Fruit fly (Drosophila melanogaster): Measurements from ENCODE around the gene CG3792.

DNA sequence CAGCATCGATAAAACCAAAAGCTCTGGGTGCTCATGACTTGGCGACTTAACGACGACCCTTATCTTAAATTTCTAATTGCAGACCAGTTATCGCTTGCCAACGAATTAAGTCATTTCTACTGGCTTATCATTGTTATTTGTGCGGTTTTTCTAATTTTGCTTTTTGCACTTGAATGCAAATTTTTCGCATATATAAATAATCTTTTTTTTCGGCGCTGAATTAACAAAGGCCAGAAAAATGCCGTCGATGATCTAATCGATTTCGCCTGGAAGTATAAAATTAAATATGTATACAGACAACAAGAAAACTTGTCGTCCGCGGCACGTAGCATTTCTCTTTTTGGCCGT is 24.4 kb downstream of the CG3792 start:
- no peak for TF ChIP-seq sd (tag; optimal IDR thresholded peaks at IDR 0.05)
- TF ChIP-seq Dll (GFP tag; IDR thresholded peaks at IDR 0.05; ENCODE audit: partially characterized antibody) = no peak
- TF ChIP-seq fru (optimal IDR thresholded peaks at IDR 0.05) = no peak
- no peak for TF ChIP-seq tup (GFP tag; optimal IDR thresholded peaks at IDR 0.05)
